Fruit fly (Drosophila melanogaster) ovary, adult (tissue): ENCODE measurements around the gene Vm26Aa.

Experiments
- CG17801 ChIP-seq: fragments of 200-800 bp; optimal IDR thresholded peaks from 2 replicates; lab custom pipeline; 2019; ENCODE audit warnings: missing biosample characterization, mild to moderate bottlenecking, missing genetic modification characterization, moderate library complexity; ENCODE audit not compliant: partially characterized antibody

The Vm26Aa gene

DNA sequence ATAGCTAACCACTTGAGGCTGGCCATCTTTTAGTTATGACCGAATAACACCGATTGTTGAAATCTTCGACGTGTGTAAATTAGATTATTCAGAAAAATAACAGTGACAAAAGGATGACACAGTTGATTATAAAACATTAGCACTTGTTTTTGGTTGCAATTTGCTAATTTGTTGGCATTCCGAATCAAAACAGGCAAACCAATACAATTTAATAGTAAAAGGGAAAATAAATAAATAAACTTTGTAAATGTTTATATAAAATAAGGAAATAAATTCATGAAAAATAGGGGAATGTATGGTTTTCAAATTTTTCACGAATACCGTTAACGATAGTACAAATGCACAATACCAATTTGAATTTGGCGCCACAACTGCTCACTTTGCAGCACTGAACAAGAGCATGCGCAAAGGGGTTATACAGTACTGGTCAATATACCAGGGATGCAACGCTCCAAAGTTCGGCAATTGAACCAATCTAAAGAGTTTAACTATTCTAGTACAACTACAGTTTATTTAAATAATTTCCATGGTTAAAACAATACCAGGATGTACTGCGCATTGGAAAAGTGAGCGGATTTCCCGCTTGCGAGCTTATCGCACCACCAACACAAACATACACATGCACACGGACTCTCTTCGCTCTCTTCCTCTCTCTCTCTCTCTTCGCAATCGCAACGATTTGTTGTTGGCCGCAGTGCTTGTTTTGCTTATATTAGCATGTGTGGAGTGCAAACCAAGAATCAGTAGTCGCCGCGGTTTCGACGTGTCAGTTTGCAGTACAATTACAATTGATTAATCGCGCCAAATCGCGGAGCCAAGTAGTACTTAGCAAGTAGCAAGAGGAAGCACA is 16.7 kb downstream of the Vm26Aa start, which contains the start of the genes Sfp26Ad and Gpdh1:
Gene Sfp26Ad, minus strand, starts transcription at position 76 of the 850 bp plus-strand sequence.
Gene Gpdh1, plus strand, starts transcription at position 415 of the 850 bp plus-strand sequence.
- TF ChIP-seq CG17801, result peak; percentile 80

DNA sequence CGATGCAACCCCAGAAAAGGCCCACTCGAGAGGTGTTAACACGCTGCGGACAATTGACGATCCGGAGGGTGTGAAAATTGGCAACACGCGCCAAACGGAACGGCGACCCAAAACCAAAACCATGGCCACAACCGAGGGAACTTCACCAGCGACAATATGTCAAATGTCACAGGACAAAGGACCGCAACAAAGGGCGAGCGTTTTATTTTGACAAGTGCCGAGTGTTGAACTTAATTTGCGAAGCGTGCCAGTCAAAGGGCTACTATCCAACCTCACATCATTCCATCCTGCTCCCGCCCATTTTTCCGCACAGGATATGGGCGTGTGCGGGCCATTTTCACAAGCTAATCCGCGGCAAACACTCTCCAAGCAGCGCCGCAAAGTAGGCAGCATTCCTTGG is 32.8 kb downstream of the Vm26Aa start:
- TF ChIP-seq CG17801, result no peak

DNA sequence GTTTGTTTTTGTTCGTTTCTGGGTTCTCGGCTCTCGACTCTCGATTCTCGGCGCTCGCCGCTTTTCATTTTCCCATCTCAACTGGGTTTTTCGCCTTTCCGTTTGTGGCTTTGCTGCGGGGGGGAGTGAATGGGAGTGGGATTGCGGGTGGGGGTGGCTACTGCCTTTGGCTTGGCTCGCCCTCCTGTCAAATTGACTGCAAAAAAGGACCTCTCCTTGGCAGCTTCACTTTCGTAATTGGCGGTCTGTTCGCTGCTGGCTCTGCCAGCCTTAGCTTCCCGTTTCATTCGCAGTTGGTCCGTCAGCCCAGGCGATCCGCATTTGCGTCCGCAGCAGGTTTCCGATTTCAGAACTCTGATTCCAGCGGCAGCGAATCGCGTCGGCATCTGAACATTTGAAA is 34.5 kb downstream of the Vm26Aa start, which contains the start of gene dsf:
Gene dsf, plus strand, starts transcription at position 301 of the 400 bp plus-strand sequence.
- no peak for TF ChIP-seq CG17801

DNA sequence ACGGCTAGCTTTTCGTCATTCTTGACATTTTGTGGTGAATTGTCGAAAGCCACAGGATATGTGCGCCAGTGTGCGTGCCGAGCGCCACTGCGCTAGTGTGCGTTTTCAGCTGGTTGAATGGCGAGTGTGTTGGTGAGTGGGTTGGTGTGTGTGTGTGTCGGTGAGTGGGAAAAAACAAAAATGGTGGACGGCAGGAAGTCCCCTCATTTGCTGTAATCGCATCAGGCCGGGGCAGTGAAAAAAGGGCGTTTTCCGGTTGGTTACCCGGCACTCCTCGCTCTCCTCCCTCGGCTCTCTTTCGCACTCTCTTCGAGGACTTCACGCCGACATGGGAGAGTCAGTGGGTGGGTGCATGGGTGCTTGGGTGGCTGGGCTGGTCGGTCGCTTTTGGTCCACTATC is 35.0 kb downstream of the Vm26Aa start:
- no peak for TF ChIP-seq CG17801

DNA sequence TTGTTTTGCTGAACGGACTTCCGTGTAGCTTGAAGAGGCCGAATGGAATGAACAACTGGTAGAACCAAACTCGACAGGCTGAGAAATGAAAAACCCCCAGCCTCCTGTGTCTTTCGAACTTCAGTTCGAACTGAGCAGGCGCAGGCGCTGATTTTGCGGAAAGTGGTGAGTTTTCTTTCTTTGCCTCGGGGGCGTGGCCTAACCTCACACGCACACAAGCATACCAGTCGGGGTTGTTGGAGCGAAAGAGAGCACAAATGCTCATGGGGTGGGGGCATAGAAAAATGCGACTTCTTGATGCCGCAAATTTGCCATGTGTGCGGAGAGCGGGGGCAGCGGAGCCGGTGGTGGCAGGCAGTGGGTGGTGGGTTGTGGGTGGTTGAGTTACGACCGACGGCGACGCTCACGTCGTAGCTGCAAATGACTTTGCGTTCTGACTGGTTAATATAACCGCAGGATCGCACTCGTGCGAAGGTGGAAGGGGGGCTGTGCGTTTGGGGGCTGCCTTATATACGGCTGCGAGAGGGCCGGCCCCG is 36.5 kb downstream of the Vm26Aa start, which contains the start of gene CG9016:
Gene CG9016, minus strand, starts transcription at position 51 of the 536 bp plus-strand sequence.
- TF ChIP-seq CG17801, result no peak

DNA sequence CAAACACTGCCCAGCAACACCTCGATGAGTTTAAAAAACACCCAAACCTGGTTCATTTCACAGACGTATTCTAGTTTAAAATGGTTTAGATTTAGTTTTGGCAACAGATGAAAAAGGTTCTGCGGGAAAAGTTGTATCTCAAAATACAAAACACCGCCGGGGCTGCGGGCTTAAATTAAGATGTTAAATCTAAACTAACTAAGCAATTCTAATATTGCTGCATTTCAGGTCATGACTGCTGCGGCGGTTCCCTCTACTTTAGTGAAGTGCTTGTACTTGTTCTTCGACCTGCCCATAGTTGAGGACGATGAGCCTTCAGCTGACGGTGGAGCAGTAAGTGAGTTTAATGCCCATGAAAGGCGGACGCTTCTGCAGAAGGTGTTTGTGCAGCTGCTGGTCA is 50.0 kb downstream of the Vm26Aa start, which contains the start of gene CG14000:
Gene CG14000, minus strand, starts transcription at position 101 of the 400 bp plus-strand sequence.
- TF ChIP-seq CG17801, result no peak
